Fruit fly (Drosophila melanogaster) S2 (cell line): ENCODE results near the gene hth.

Source experiments
- CG8478 ChIP-seq: fragments of >200 bp; optimal IDR thresholded peaks from 2 replicates; lab custom pipeline; 2018
- CTCF ChIP-seq, 2 experiments: fragments of >200 bp; optimal IDR thresholded peaks; 2 replicates each; lab custom pipeline; 2018

- TF ChIP-seq CTCF (optimal IDR thresholded peaks at IDR 0.05; lab: Kevin White, UChicago), result no peak
- TF ChIP-seq CG8478 (lab: Kevin White, UChicago), result no peak
Measured at dm6 chr3R:10551006-10551671, 88.2 kb downstream of the hth start.
